Worm (Caenorhabditis elegans): ENCODE measurements around the gene C06A12.8.

ce11 chrIV:17407491-17407890 lies 29.6 kb upstream of the C06A12.8 start, which contains the start of gene T02D1.9:
- no peak for TF ChIP-seq snpc-4 (tag; optimal IDR thresholded peaks at IDR 0.05)
- no peak for TF ChIP-seq lsy-12 (tag; optimal IDR thresholded peaks at IDR 0.05)

Measured in whole organism, L3 larva.